Worm (Caenorhabditis elegans) whole organism, late embryonic: ENCODE results near the gene Y52E8A.3.

Experiments
- C38D4.7 ChIP-seq: fragments of 200-800 bp; sonication (Bioruptor generic); optimal IDR thresholded peaks from 2 replicates; lab custom pipeline; 2018; ENCODE audit warnings: mild to moderate bottlenecking, missing genetic modification characterization, moderate library complexity, missing compliant biosample characterization
- K02D7.2 ChIP-seq: sonication (generic microtip); optimal IDR thresholded peaks from 2 replicates; lab custom pipeline; 2017; ENCODE audit warnings: mild to moderate bottlenecking, missing genetic modification characterization, missing compliant biosample characterization
- ceh-9 ChIP-seq: sonication (generic microtip); optimal IDR thresholded peaks from 2 replicates; lab custom pipeline; 2016; ENCODE audit warnings: mild to moderate bottlenecking, missing genetic modification characterization, inconsistent platforms, missing compliant biosample characterization
- che-1 ChIP-seq: sonication (generic microtip); optimal IDR thresholded peaks from 2 replicates; lab custom pipeline; 2016; ENCODE audit warnings: mild to moderate bottlenecking, missing genetic modification characterization, missing compliant biosample characterization
- elt-2 ChIP-seq: sonication (generic microtip); optimal IDR thresholded peaks from 2 replicates; lab custom pipeline; 2016; ENCODE audit warnings: missing genetic modification reagents, missing genetic modification characterization, missing compliant biosample characterization
- fkh-10 ChIP-seq: fragments of 150-350 bp; optimal IDR thresholded peaks from 2 replicates; lab custom pipeline; 2014; ENCODE audit warnings: missing biosample characterization, missing genetic modification reagents, missing genetic modification characterization
- lin-11 ChIP-seq: fragments of 200-800 bp; sonication (Bioruptor generic); optimal IDR thresholded peaks from 2 replicates; lab custom pipeline; 2018; ENCODE audit warnings: mild to moderate bottlenecking, missing genetic modification characterization, missing compliant biosample characterization
- odd-2 ChIP-seq: sonication (generic microtip); optimal IDR thresholded peaks from 2 replicates; lab custom pipeline; 2017; ENCODE audit warnings: antibody characterized with exemption, mild to moderate bottlenecking, missing genetic modification characterization, missing compliant biosample characterization
- pqm-1 ChIP-seq: sonication (generic microtip); optimal IDR thresholded peaks from 2 replicates; lab custom pipeline; 2016; ENCODE audit warnings: missing genetic modification characterization, missing compliant biosample characterization
- sox-4 ChIP-seq: sonication (generic microtip); optimal IDR thresholded peaks from 2 replicates; lab custom pipeline; 2017; ENCODE audit warnings: mild to moderate bottlenecking, missing genetic modification characterization, inconsistent platforms, missing compliant biosample characterization
- tbx-2 ChIP-seq: sonication (generic microtip); optimal IDR thresholded peaks from 2 replicates; lab custom pipeline; 2016; ENCODE audit warnings: missing genetic modification characterization, missing compliant biosample characterization

DNA sequence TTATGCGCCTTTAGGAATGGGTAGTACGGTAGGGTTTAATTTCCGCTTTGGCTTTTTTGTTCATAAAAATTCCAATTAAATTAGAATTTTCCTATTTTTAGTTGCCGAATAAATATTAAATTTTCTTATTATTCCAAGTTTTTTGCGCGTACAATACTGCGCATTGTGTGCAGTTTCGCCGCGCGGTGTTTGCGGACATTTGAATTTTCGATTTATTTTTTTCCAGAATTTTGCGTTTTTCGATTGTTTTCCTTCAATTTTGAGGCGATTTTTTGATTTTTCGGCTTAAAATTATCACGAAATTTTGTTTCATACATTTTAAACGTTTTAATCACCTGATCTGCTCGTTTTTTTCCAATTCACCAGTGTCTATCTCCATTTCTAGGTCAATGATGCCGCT lies 16.1 kb upstream of the Y52E8A.3 start, which contains the start of gene H20J04.6:
- TF ChIP-seq odd-2, result no peak
- no peak for TF ChIP-seq pqm-1 (tag; lab: Kevin White, UChicago)
- TF ChIP-seq lin-11 (tag; lab: Kevin White, UChicago), result no peak
- no peak for TF ChIP-seq fkh-10 (GFP tag; lab: Kevin White, UChicago)
- TF ChIP-seq che-1 (tag; lab: Kevin White, UChicago), result no peak
- no peak for TF ChIP-seq K02D7.2 (tag; lab: Kevin White, UChicago)
- no peak for TF ChIP-seq sox-4
- no peak for TF ChIP-seq ceh-9 (tag; lab: Kevin White, UChicago)
- TF ChIP-seq elt-2 (tag; lab: Kevin White, UChicago), result no peak
- TF ChIP-seq tbx-2 (tag; lab: Kevin White, UChicago), result no peak
- no peak for TF ChIP-seq C38D4.7 (GFP tag; lab: Kevin White, UChicago)
